Fruit fly (Drosophila melanogaster) whole organism, prepupa: ENCODE measurements around the gene nAChRbeta2.
A peak's percentile ranks its signal among the peaks of the same experiment; 100 is the strongest.

Experiments
- Blimp-1 ChIP-seq: fragments of 200-800 bp; sonication (Bioruptor generic); optimal IDR thresholded peaks from 3 replicates; lab custom pipeline; 2017; ENCODE audit warnings: missing biosample characterization, missing genetic modification characterization, mild to moderate bottlenecking, moderate library complexity, missing genetic modification reagents
- CG10631 ChIP-seq: fragments of 200-800 bp; sonication (Bioruptor generic); optimal IDR thresholded peaks from 2 replicates; lab custom pipeline; 2016; ENCODE audit warnings: missing biosample characterization, missing genetic modification characterization
- CG10669 ChIP-seq: fragments of 200-800 bp; sonication (Bioruptor generic); optimal IDR thresholded peaks from 3 replicates; lab custom pipeline; 2018; ENCODE audit warnings: missing biosample characterization, mild to moderate bottlenecking, missing genetic modification characterization, moderate library complexity
- CG11294 ChIP-seq: fragments of 200-800 bp; sonication (Bioruptor generic); IDR thresholded peaks from 2 replicates; pipeline ENCODE4 v1.3.6; 2022; ENCODE audit warnings: missing biosample characterization, missing genetic modification characterization
- CG11902 ChIP-seq: fragments of 200-800 bp; sonication (Bioruptor generic); optimal IDR thresholded peaks from 3 replicates; lab custom pipeline; 2016; ENCODE audit warnings: missing biosample characterization, missing genetic modification characterization
- CG16779 ChIP-seq: fragments of 200-800 bp; sonication (Bioruptor generic); optimal IDR thresholded peaks from 3 replicates; lab custom pipeline; 2017; ENCODE audit warnings: missing biosample characterization, mild to moderate bottlenecking, missing genetic modification characterization
- CG3032 ChIP-seq: fragments of 200-800 bp; optimal IDR thresholded peaks from 2 replicates; lab custom pipeline; 2019; ENCODE audit warnings: missing biosample characterization, mild to moderate bottlenecking, missing genetic modification characterization, moderate library complexity
- CG31627 ChIP-seq: fragments of 200-800 bp; sonication (Bioruptor generic); optimal IDR thresholded peaks from 3 replicates; lab custom pipeline; 2016; ENCODE audit warnings: missing biosample characterization, missing genetic modification characterization
- CG3919 ChIP-seq: fragments of 200-800 bp; sonication (Bioruptor generic); optimal IDR thresholded peaks from 3 replicates; lab custom pipeline; 2016; ENCODE audit warnings: missing biosample characterization, missing genetic modification characterization
- CG4318 ChIP-seq: fragments of 200-800 bp; sonication (Bioruptor generic); optimal IDR thresholded peaks from 3 replicates; lab custom pipeline; 2017; ENCODE audit warnings: missing biosample characterization, mild to moderate bottlenecking, missing genetic modification characterization
- CG6276 ChIP-seq: fragments of 200-800 bp; sonication (Bioruptor generic); optimal IDR thresholded peaks from 2 replicates; lab custom pipeline; 2017; ENCODE audit warnings: missing biosample characterization, mild to moderate bottlenecking, missing genetic modification characterization
- CG6792 ChIP-seq: fragments of 200-800 bp; sonication (Bioruptor generic); optimal IDR thresholded peaks from 3 replicates; lab custom pipeline; 2016; ENCODE audit warnings: missing biosample characterization, missing genetic modification characterization
- CG6854 ChIP-seq: fragments of 200-800 bp; sonication (Bioruptor generic); optimal IDR thresholded peaks from 2 replicates; lab custom pipeline; 2017; ENCODE audit warnings: missing biosample characterization, mild to moderate bottlenecking, missing genetic modification characterization
- CG8119 ChIP-seq: fragments of 200-800 bp; sonication (Bioruptor generic); IDR thresholded peaks from 3 replicates; pipeline ENCODE4 v1.3.6; 2022; ENCODE audit warnings: missing biosample characterization, missing genetic modification characterization
- CG8319 ChIP-seq: fragments of 200-800 bp; sonication (Bioruptor generic); optimal IDR thresholded peaks from 3 replicates; lab custom pipeline; 2016; ENCODE audit warnings: missing biosample characterization, missing genetic modification characterization
- CG9139 ChIP-seq: fragments of 200-800 bp; sonication (Bioruptor generic); optimal IDR thresholded peaks from 3 replicates; lab custom pipeline; 2017; ENCODE audit warnings: missing biosample characterization, mild to moderate bottlenecking, missing genetic modification characterization
- Eip78C ChIP-seq: fragments of 200-800 bp; sonication (Bioruptor generic); peaks from one replicate; lab custom pipeline; 2016; ENCODE audit warnings: missing biosample characterization, missing genetic modification characterization
- Ets21C ChIP-seq: fragments of 200-800 bp; sonication (Bioruptor generic); optimal IDR thresholded peaks from 3 replicates; lab custom pipeline; 2016; ENCODE audit warnings: missing biosample characterization, missing genetic modification characterization
- Hr39 ChIP-seq: fragments of 200-800 bp; sonication (Bioruptor generic); optimal IDR thresholded peaks from 2 replicates; lab custom pipeline; 2016; ENCODE audit warnings: missing biosample characterization, missing genetic modification characterization
- Hr4 ChIP-seq: fragments of 200-800 bp; sonication (Bioruptor generic); optimal IDR thresholded peaks from 3 replicates; lab custom pipeline; 2016; ENCODE audit warnings: missing biosample characterization, missing genetic modification characterization
- Met ChIP-seq: fragments of 200-800 bp; sonication (Bioruptor generic); optimal IDR thresholded peaks from 3 replicates; lab custom pipeline; 2016; ENCODE audit warnings: missing biosample characterization, missing genetic modification characterization
- OdsH ChIP-seq: fragments of 200-800 bp; sonication (Bioruptor generic); optimal IDR thresholded peaks from 3 replicates; lab custom pipeline; 2016; ENCODE audit warnings: missing biosample characterization, missing genetic modification characterization
- Smox ChIP-seq: fragments of 200-800 bp; sonication (Bioruptor generic); optimal IDR thresholded peaks from 3 replicates; lab custom pipeline; 2016; ENCODE audit warnings: missing biosample characterization, missing genetic modification characterization
- Sox14 ChIP-seq: fragments of 200-800 bp; sonication (Bioruptor generic); optimal IDR thresholded peaks from 3 replicates; lab custom pipeline; 2016; ENCODE audit warnings: missing biosample characterization, missing genetic modification characterization
- acj6 ChIP-seq: fragments of 200-800 bp; sonication (Bioruptor generic); optimal IDR thresholded peaks from 3 replicates; lab custom pipeline; 2016; ENCODE audit warnings: missing biosample characterization, missing genetic modification characterization
- cyc ChIP-seq: fragments of 200-800 bp; sonication (Bioruptor generic); optimal IDR thresholded peaks from 3 replicates; lab custom pipeline; 2016; ENCODE audit warnings: missing biosample characterization, missing genetic modification characterization
- dsx ChIP-seq: fragments of 200-800 bp; optimal IDR thresholded peaks from 3 replicates; lab custom pipeline; 2019; ENCODE audit warnings: missing biosample characterization, mild to moderate bottlenecking, missing genetic modification characterization, moderate library complexity; ENCODE audit not compliant: poor library complexity, severe bottlenecking
- esn ChIP-seq: fragments of 200-800 bp; sonication (Bioruptor generic); optimal IDR thresholded peaks from 2 replicates; lab custom pipeline; 2016; ENCODE audit warnings: missing biosample characterization, mild to moderate bottlenecking, missing genetic modification characterization, moderate library complexity
- fd59A ChIP-seq: fragments of 200-800 bp; sonication (Bioruptor generic); optimal IDR thresholded peaks from 2 replicates; lab custom pipeline; 2017; ENCODE audit warnings: missing biosample characterization, mild to moderate bottlenecking, missing genetic modification characterization, missing genetic modification reagents
- fkh ChIP-seq: fragments of 200-800 bp; sonication (Bioruptor generic); optimal IDR thresholded peaks from 3 replicates; lab custom pipeline; 2017; ENCODE audit warnings: missing biosample characterization, mild to moderate bottlenecking, missing genetic modification characterization, moderate library complexity
- lz ChIP-seq: fragments of 200-800 bp; sonication (Bioruptor generic); optimal IDR thresholded peaks from 3 replicates; lab custom pipeline; 2016; ENCODE audit warnings: missing biosample characterization, missing genetic modification characterization
- pdm3 ChIP-seq: fragments of 200-800 bp; sonication (Bioruptor generic); optimal IDR thresholded peaks from 3 replicates; lab custom pipeline; 2016; ENCODE audit warnings: missing biosample characterization, missing genetic modification characterization
- spab ChIP-seq: fragments of 200-800 bp; sonication (Bioruptor generic); optimal IDR thresholded peaks from 2 replicates; lab custom pipeline; 2017; ENCODE audit warnings: missing biosample characterization, mild to moderate bottlenecking, missing genetic modification characterization, missing genetic modification reagents
- ss ChIP-seq, 2 experiments: fragments of 200-800 bp; sonication (Bioruptor generic); optimal IDR thresholded peaks; 2 replicates in 1 of 2; 3 replicates in 1 of 2; lab custom pipeline; 2017 to 2018; ENCODE audit warnings: mild to moderate bottlenecking in 2 of 2, missing biosample characterization in 2 of 2, missing genetic modification characterization in 2 of 2, moderate library complexity in 1 of 2
- svp ChIP-seq: fragments of 200-800 bp; sonication (Bioruptor generic); peaks from one replicate; lab custom pipeline; 2016; ENCODE audit warnings: missing biosample characterization, missing genetic modification characterization
- topi ChIP-seq: fragments of 200-800 bp; sonication (Bioruptor generic); optimal IDR thresholded peaks from 3 replicates; lab custom pipeline; 2016; ENCODE audit warnings: missing biosample characterization, missing genetic modification characterization
- vri ChIP-seq: fragments of 200-800 bp; sonication (Bioruptor generic); optimal IDR thresholded peaks from 3 replicates; lab custom pipeline; 2016; ENCODE audit warnings: missing biosample characterization, mild to moderate bottlenecking, missing genetic modification characterization

nAChRbeta2 gene

dm6 chr3R:24557020-24557465 lies 42.1 kb upstream of the nAChRbeta2 start:
- TF ChIP-seq OdsH (GFP tag; lab: Kevin White, UChicago) (peak; percentile 48), Sox14 (GFP tag; lab: Kevin White, UChicago) (peak; percentile 51), Hr39 (peak; percentile 75), CG11902 (GFP tag; lab: Kevin White, UChicago) (peak; percentile 12), CG6854 (peak; percentile 19), Hr4 (GFP tag; lab: Kevin White, UChicago) (peak; percentile 25), cyc (GFP tag; lab: Kevin White, UChicago) (peak; percentile 67), topi (GFP tag; lab: Kevin White, UChicago) (peak; percentile 72), esn (GFP tag; lab: Kevin White, UChicago) (peak; percentile 56), CG8319 (GFP tag; lab: Kevin White, UChicago) (no peak), ss (GFP tag; optimal IDR thresholded peaks at IDR 0.05; lab: Kevin White, UChicago) (no peak), CG9139 (GFP tag; lab: Kevin White, UChicago) (peak; percentile 52), lz (peak; percentile 56), acj6 (GFP tag; lab: Kevin White, UChicago) (peak; percentile 44), CG31627 (GFP tag; lab: Kevin White, UChicago) (peak; percentile 79), CG10631 (GFP tag; lab: Kevin White, UChicago) (no peak), CG11294 (GFP tag; lab: Robert Waterston, UW) (no peak), Ets21C (GFP tag; lab: Kevin White, UChicago) (peak; percentile 13), CG6792 (peak; percentile 4), CG4318 (GFP tag; lab: Kevin White, UChicago) (no peak), svp (GFP tag; lab: Kevin White, UChicago) (peak; percentile 89), Met (GFP tag; lab: Kevin White, UChicago) (peak; percentile 63), CG6276 (GFP tag; lab: Kevin White, UChicago) (no peak), Eip78C (GFP tag; lab: Kevin White, UChicago) (peak; percentile 81), vri (GFP tag; lab: Kevin White, UChicago) (peak; percentile 45), CG3032 (peak; percentile 1), dsx (GFP tag; lab: Kevin White, UChicago) (no peak)

dm6 chr3R:24556554-24556953 lies 41.6 kb upstream of the nAChRbeta2 start:
- no peak for TF ChIP-seq CG3919 (GFP tag; lab: Kevin White, UChicago)

- TF ChIP-seq CG10669, result no peak
- no peak for TF ChIP-seq CG16779
- TF ChIP-seq CG6276 (GFP tag; lab: Kevin White, UChicago), result no peak
- TF ChIP-seq Blimp-1 (GFP tag; lab: Kevin White, UChicago), result no peak
- no peak for TF ChIP-seq Ets21C (GFP tag; lab: Kevin White, UChicago)
- TF ChIP-seq Hr4 (GFP tag; lab: Kevin White, UChicago), result no peak
- no peak for TF ChIP-seq pdm3
- TF ChIP-seq CG3919 (GFP tag; lab: Kevin White, UChicago), result no peak
- no peak for TF ChIP-seq fd59A (GFP tag; lab: Kevin White, UChicago)
- no peak for TF ChIP-seq dsx (GFP tag; lab: Kevin White, UChicago)
- TF ChIP-seq CG6792, result no peak
- TF ChIP-seq CG8119 (GFP tag; lab: Robert Waterston, UW), result no peak
- TF ChIP-seq spab (GFP tag; lab: Kevin White, UChicago), result no peak
- TF ChIP-seq CG6854, result no peak
- TF ChIP-seq fkh (GFP tag; lab: Kevin White, UChicago), result no peak
- no peak for TF ChIP-seq Smox (GFP tag; lab: Kevin White, UChicago)
These were observed 41.0 kb upstream of the nAChRbeta2 start for dm6 chr3R:24555932-24556331.
